Worm (Caenorhabditis elegans) whole organism, early embryonic: Measurements from ENCODE around the gene str-124.

Experiments used
- B0310.2 ChIP-seq: sonication (generic microtip); optimal IDR thresholded peaks from 2 replicates; lab custom pipeline; 2016; ENCODE audit warnings: mild to moderate bottlenecking, missing genetic modification characterization, missing compliant biosample characterization
- F13C5.2 ChIP-seq: sonication (generic microtip); optimal IDR thresholded peaks from 2 replicates; lab custom pipeline; 2017; ENCODE audit warnings: mild to moderate bottlenecking, missing genetic modification characterization, inconsistent platforms, missing compliant biosample characterization
- ama-1 ChIP-seq: fragments of 150-350 bp; optimal IDR thresholded peaks from 2 replicates; lab custom pipeline; 2014
- hmbx-1 ChIP-seq: sonication (generic microtip); optimal IDR thresholded peaks from 2 replicates; lab custom pipeline; 2016; ENCODE audit warnings: mild to moderate bottlenecking, missing genetic modification characterization, missing compliant biosample characterization
- tbx-37 ChIP-seq: fragments of 200-800 bp; sonication (Bioruptor generic); conservative IDR thresholded peaks from 2 replicates; pipeline ENCODE4 v1.3.6; 2022; ENCODE audit warnings: missing genetic modification reagents, missing genetic modification characterization, missing compliant biosample characterization

- no peak for TF ChIP-seq hmbx-1
- TF ChIP-seq tbx-37: no peak
- no peak for TF ChIP-seq F13C5.2 (tag; lab: Kevin White, UChicago)
- no peak for TF ChIP-seq ama-1 (lab: Kevin White, UChicago)
- no peak for TF ChIP-seq B0310.2 (tag; lab: Kevin White, UChicago)
Measured at ce11 chrX:12819512-12819911, 31.8 kb downstream of the str-124 start.
